Worm (Caenorhabditis elegans) whole organism, L2 larva: Measurements from ENCODE around the gene ztf-31.

Source experiments
- C34F6.9 ChIP-seq: fragments of 150-350 bp; optimal IDR thresholded peaks from 2 replicates; lab custom pipeline; 2014; ENCODE audit warnings: missing biosample characterization, missing genetic modification characterization
- F13H6.1 ChIP-seq: sonication (generic microtip); optimal IDR thresholded peaks from 2 replicates; lab custom pipeline; 2016; ENCODE audit warnings: missing genetic modification characterization, missing compliant biosample characterization
- Y55F3AM.14 ChIP-seq: fragments of 200-800 bp; sonication (Bioruptor generic); optimal IDR thresholded peaks from 2 replicates; lab custom pipeline; 2018; ENCODE audit warnings: mild to moderate bottlenecking, missing genetic modification characterization, missing compliant biosample characterization
- aly-2 ChIP-seq: fragments of 150-350 bp; optimal IDR thresholded peaks from 2 replicates; lab custom pipeline; 2014; ENCODE audit warnings: missing biosample characterization, missing genetic modification characterization
- ama-1 ChIP-seq: fragments of 150-350 bp; optimal IDR thresholded peaks from 2 replicates; lab custom pipeline; 2018; ENCODE audit warnings: inconsistent platforms
- blmp-1 ChIP-seq: sonication (generic microtip); optimal IDR thresholded peaks from 2 replicates; lab custom pipeline; 2017; ENCODE audit warnings: missing genetic modification characterization, mild to moderate bottlenecking, missing compliant biosample characterization, antibody characterized with exemption, moderate library complexity; ENCODE audit not compliant: insufficient read depth
- egl-27 ChIP-seq: sonication (generic microtip); optimal IDR thresholded peaks from 3 replicates; lab custom pipeline; 2017; ENCODE audit warnings: missing biosample characterization, missing genetic modification reagents, missing genetic modification characterization
- elt-3 ChIP-seq: sonication (generic microtip); optimal IDR thresholded peaks from 2 replicates; lab custom pipeline; 2017; ENCODE audit warnings: missing biosample characterization, missing genetic modification characterization
- fos-1 ChIP-seq: fragments of 150-350 bp; optimal IDR thresholded peaks from 2 replicates; lab custom pipeline; 2014; ENCODE audit warnings: missing biosample characterization, missing genetic modification characterization
- lin-39 ChIP-seq: fragments of 150-350 bp; optimal IDR thresholded peaks from 2 replicates; lab custom pipeline; 2014; ENCODE audit warnings: missing biosample characterization, missing genetic modification reagents, missing genetic modification characterization
- lsy-2 ChIP-seq, 2 experiments: fragments of 150-350 bp in 1 of 2; sonication (generic microtip) in 1 of 2; optimal IDR thresholded peaks; 2 replicates each; lab custom pipeline; 2014 to 2017; ENCODE audit warnings: missing biosample characterization in 2 of 2, missing genetic modification characterization in 2 of 2
- mdl-1 ChIP-seq, 2 experiments: fragments of 150-350 bp in 1 of 2; sonication (generic microtip) in 1 of 2; optimal IDR thresholded peaks; 2 replicates each; lab custom pipeline; 2017; ENCODE audit warnings: missing biosample characterization in 2 of 2, missing genetic modification characterization in 2 of 2
- nhr-10 ChIP-seq: sonication (generic microtip); optimal IDR thresholded peaks from 2 replicates; lab custom pipeline; 2017; ENCODE audit warnings: missing biosample characterization, missing genetic modification characterization
- nhr-11 ChIP-seq: fragments of 150-350 bp; optimal IDR thresholded peaks from 2 replicates; lab custom pipeline; 2014; ENCODE audit warnings: missing biosample characterization, missing genetic modification characterization
- nhr-12 ChIP-seq: fragments of 150-350 bp; optimal IDR thresholded peaks from 2 replicates; lab custom pipeline; 2014; ENCODE audit warnings: missing biosample characterization, missing genetic modification characterization
- nhr-129 ChIP-seq: fragments of 150-350 bp; optimal IDR thresholded peaks from 2 replicates; lab custom pipeline; 2014; ENCODE audit warnings: missing biosample characterization, missing genetic modification characterization
- nhr-21 ChIP-seq: fragments of 150-350 bp; optimal IDR thresholded peaks from 2 replicates; lab custom pipeline; 2014; ENCODE audit warnings: missing biosample characterization, missing genetic modification characterization
- nhr-23 ChIP-seq: fragments of 150-350 bp; optimal IDR thresholded peaks from 2 replicates; lab custom pipeline; 2014; ENCODE audit warnings: missing biosample characterization, missing genetic modification reagents, missing genetic modification characterization
- nhr-25 ChIP-seq: fragments of 150-350 bp; sonication (generic microtip); optimal IDR thresholded peaks from 3 replicates; lab custom pipeline; 2014; ENCODE audit warnings: missing biosample characterization, missing genetic modification characterization
- nhr-77 ChIP-seq: fragments of 150-350 bp; optimal IDR thresholded peaks from 2 replicates; lab custom pipeline; 2014; ENCODE audit warnings: missing biosample characterization, missing genetic modification characterization
- peb-1 ChIP-seq: fragments of 150-350 bp; optimal IDR thresholded peaks from 2 replicates; lab custom pipeline; 2014; ENCODE audit warnings: missing biosample characterization, missing genetic modification characterization
- sem-4 ChIP-seq: fragments of 150-350 bp; optimal IDR thresholded peaks from 2 replicates; lab custom pipeline; 2014; ENCODE audit warnings: missing biosample characterization, missing genetic modification reagents, missing genetic modification characterization
- sma-9 ChIP-seq, 2 experiments: fragments of 150-350 bp in 1 of 2; sonication (generic microtip) in 1 of 2; optimal IDR thresholded peaks; 2 replicates each; lab custom pipeline; 2014 to 2016; ENCODE audit warnings: missing genetic modification characterization in 2 of 2, mild to moderate bottlenecking in 1 of 2, missing biosample characterization in 1 of 2, missing compliant biosample characterization in 1 of 2, missing genetic modification reagents in 1 of 2, moderate library complexity in 1 of 2
- snpc-4 ChIP-seq: fragments of 150-350 bp; optimal IDR thresholded peaks from 2 replicates; lab custom pipeline; 2014; ENCODE audit warnings: missing biosample characterization, missing genetic modification characterization
- unc-39 ChIP-seq: fragments of 150-350 bp; optimal IDR thresholded peaks from 2 replicates; lab custom pipeline; 2014; ENCODE audit warnings: missing biosample characterization, missing genetic modification characterization
- unc-55 ChIP-seq: fragments of 150-350 bp; sonication (generic microtip); optimal IDR thresholded peaks from 3 replicates; lab custom pipeline; 2014; ENCODE audit warnings: missing biosample characterization, missing genetic modification reagents, missing genetic modification characterization
- unc-62 ChIP-seq: fragments of 150-350 bp; optimal IDR thresholded peaks from 2 replicates; lab custom pipeline; 2014; ENCODE audit warnings: missing biosample characterization, missing genetic modification reagents, missing genetic modification characterization
- zag-1 ChIP-seq: fragments of 150-350 bp; optimal IDR thresholded peaks from 2 replicates; lab custom pipeline; 2014; ENCODE audit warnings: missing biosample characterization, missing genetic modification characterization
- ztf-11 ChIP-seq: sonication (generic microtip); optimal IDR thresholded peaks from 2 replicates; lab custom pipeline; 2017; ENCODE audit warnings: missing biosample characterization, missing genetic modification characterization
- ztf-4 ChIP-seq: fragments of 150-350 bp; optimal IDR thresholded peaks from 2 replicates; lab custom pipeline; 2014; ENCODE audit warnings: missing biosample characterization, missing genetic modification characterization

Gene ztf-31

DNA sequence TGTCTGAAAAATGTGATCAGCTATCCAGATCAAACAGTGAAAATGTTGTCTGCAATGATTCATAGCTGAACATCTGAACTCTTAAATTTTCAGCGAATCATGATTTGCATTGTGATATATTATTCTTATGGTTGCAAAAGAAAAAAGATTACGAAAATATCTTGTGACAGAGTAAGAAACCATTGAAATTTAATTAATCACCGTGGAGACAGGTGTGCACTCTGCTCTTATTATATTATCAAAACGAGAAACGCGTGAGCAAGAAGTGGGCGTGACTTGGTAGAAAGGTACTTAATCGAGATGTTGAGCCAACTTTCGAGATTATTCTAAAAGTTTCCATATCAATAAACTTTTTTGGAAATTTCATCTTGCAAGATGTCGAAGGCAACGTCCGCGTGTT is 1.8 kb downstream of the ztf-31 start, which contains the start of gene osm-10:
Gene osm-10, plus strand, starts transcription at position 293 of the 400 bp plus-strand sequence.
- no peak for TF ChIP-seq unc-39
- TF ChIP-seq Y55F3AM.14 (GFP tag; lab: Kevin White, UChicago), result no peak
- no peak for TF ChIP-seq peb-1 (tag; lab: Kevin White, UChicago)
- TF ChIP-seq nhr-11 (tag; lab: Kevin White, UChicago), result no peak
- TF ChIP-seq nhr-25 (tag; lab: Kevin White, UChicago), result no peak

DNA sequence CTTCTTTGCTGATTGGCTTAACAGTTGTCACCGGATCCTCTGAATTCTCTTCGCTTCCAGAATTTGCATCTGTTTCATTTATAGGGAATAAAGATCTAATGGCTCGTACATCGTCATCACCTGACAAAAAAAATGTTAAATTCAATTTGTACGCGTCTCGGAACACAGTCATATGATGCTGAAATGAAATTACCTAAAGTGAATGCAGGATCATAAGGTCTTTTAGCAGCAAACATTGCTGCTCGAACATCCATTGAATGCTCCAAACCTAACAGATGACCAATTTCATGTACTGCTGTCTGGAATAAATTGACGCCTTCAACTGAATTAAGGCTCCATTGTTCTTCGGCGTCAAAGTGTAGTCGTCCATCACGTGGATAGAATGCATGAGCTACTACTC is 5.2 kb downstream of the ztf-31 start:
- no peak for TF ChIP-seq nhr-21 (tag; lab: Kevin White, UChicago)
- TF ChIP-seq nhr-23 (tag; lab: Kevin White, UChicago), result no peak
- no peak for TF ChIP-seq peb-1 (tag; lab: Kevin White, UChicago)
- TF ChIP-seq lsy-2 (tag; optimal IDR thresholded peaks at IDR 0.05; lab: Kevin White, UChicago), result no peak
- TF ChIP-seq nhr-12 (tag; lab: Kevin White, UChicago), result no peak
- no peak for TF ChIP-seq zag-1 (tag; lab: Kevin White, UChicago)
- TF ChIP-seq ztf-11 (tag; lab: Kevin White, UChicago), result no peak
- no peak for TF ChIP-seq ztf-4 (tag; lab: Kevin White, UChicago)
- no peak for TF ChIP-seq aly-2 (tag; lab: Kevin White, UChicago)
- TF ChIP-seq nhr-129 (tag; lab: Kevin White, UChicago), result no peak
- no peak for TF ChIP-seq unc-55 (GFP tag; lab: Kevin White, UChicago)
- TF ChIP-seq lin-39 (tag; lab: Kevin White, UChicago), result no peak
- no peak for TF ChIP-seq fos-1 (tag; lab: Kevin White, UChicago)
- TF ChIP-seq nhr-77 (tag; lab: Kevin White, UChicago), result no peak
- no peak for TF ChIP-seq elt-3
- no peak for TF ChIP-seq F13H6.1
- TF ChIP-seq snpc-4 (tag; lab: Kevin White, UChicago), result no peak
- no peak for TF ChIP-seq unc-62 (GFP tag; lab: Kevin White, UChicago)

DNA sequence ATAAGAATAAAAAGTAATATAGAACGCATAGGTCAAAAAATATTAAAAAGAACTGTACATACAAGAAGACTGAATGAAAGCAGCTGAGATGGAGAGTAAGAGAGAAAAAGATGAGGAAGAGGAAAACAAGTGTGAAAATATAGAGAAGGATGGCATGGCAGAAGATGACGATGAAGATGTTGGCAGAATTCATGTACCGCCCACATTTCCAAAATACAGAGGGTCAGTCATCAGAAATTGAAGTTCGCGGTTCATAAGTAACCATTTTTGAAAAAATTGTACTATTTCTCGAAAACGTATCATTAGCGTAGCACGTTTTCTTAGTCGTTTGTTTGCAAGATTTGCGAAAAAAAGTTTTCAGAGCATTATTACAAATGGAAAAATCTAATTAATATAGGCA is 6.6 kb downstream of the ztf-31 start, which contains the start of gene zmp-6:
Gene zmp-6, minus strand, starts transcription at position 101 of the 400 bp plus-strand sequence.
- TF ChIP-seq nhr-129 (tag; lab: Kevin White, UChicago), result no peak
- no peak for TF ChIP-seq unc-62 (GFP tag; lab: Kevin White, UChicago)
- no peak for TF ChIP-seq egl-27 (tag; lab: Kevin White, UChicago)
- TF ChIP-seq sem-4 (tag; lab: Kevin White, UChicago), result no peak
- no peak for TF ChIP-seq F13H6.1
- no peak for TF ChIP-seq nhr-25 (tag; lab: Kevin White, UChicago)
- TF ChIP-seq nhr-23 (tag; lab: Kevin White, UChicago), result no peak

DNA sequence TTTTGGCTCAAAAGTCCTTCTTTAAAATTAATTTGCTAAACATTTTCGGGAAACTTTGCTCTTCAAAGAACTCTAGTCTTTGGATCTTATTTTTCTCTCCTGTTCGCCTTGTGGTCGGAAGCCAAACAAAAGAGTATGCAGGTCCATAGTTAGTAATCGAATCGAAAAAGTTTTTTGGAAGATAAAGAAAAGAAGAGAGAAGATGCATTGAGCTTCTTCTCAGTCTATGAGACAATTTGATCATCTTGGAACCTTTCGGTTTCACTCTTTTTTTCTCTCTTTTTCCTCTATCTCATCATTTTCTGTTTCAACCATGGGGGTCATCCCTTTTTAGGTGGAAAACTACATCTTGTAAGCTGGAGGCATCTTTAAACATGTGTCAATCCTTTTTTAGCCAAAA is 12.5 kb downstream of the ztf-31 start:
- TF ChIP-seq ama-1 (lab: Kevin White, UChicago), result no peak
- TF ChIP-seq lsy-2 (tag; optimal IDR thresholded peaks at IDR 0.05; lab: Kevin White, UChicago), result peak in 1 of 2 experiments; percentile 21
- TF ChIP-seq sma-9 (GFP tag; optimal IDR thresholded peaks at IDR 0.05; lab: Kevin White, UChicago), result peak; percentile 41
- TF ChIP-seq sma-9 (tag; optimal IDR thresholded peaks at IDR 0.05; lab: Kevin White, UChicago), result no peak
- TF ChIP-seq F13H6.1, result no peak

DNA sequence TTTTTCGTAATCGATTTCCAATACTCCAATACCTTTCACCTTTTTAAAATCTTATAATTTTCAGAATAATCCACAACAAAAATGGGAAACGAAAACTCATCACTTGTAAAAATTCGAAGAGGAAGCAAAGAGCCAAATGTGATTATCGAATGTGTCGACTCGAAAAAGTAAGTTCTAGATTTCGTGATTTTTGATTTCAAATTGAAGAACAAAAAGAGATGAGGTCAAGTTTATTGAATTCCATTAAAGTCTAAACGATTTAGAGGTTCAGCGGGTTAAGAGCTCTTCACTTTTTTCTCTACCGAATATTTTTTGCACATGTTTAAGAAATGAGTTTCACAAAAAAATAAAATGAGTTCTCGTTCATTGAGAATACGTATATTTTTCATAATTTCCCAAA is 17.8 kb downstream of the ztf-31 start, which contains the start of gene B0361.4:
Gene B0361.4, plus strand, starts transcription at position 61 of the 400 bp plus-strand sequence.
- TF ChIP-seq nhr-129 (tag; lab: Kevin White, UChicago), result no peak
- no peak for TF ChIP-seq nhr-25 (tag; lab: Kevin White, UChicago)
- TF ChIP-seq nhr-23 (tag; lab: Kevin White, UChicago), result no peak
- TF ChIP-seq ztf-11 (tag; lab: Kevin White, UChicago), result no peak
- TF ChIP-seq sem-4 (tag; lab: Kevin White, UChicago), result no peak
- TF ChIP-seq blmp-1 (tag; lab: Kevin White, UChicago), result no peak

DNA sequence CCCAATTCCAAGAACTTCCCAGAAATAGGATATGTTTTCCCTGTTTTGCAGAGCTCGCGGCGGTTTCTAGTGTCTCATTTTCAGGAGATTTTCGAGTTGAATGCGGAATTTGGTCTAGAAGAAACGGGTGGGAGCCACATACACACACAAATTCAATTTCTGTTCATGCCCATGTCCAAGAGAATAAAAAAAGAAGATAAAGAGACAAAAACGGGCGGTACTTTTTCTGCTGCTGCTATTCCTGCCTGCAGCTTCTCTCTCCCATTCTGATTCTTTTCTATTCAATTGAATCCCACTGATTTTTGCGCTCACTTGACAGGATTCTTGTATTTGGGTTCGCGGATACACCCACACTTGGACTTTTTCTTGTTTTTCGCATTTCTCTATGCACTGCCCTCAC is 21.4 kb downstream of the ztf-31 start:
- no peak for TF ChIP-seq mdl-1 (tag; optimal IDR thresholded peaks at IDR 0.05; lab: Kevin White, UChicago)
- no peak for TF ChIP-seq nhr-129 (tag; lab: Kevin White, UChicago)
- no peak for TF ChIP-seq nhr-10 (tag; lab: Kevin White, UChicago)
- TF ChIP-seq peb-1 (tag; lab: Kevin White, UChicago), result no peak
- no peak for TF ChIP-seq C34F6.9 (tag; lab: Kevin White, UChicago)
- TF ChIP-seq elt-3, result no peak
